Worm (Caenorhabditis elegans): ENCODE results near the gene C06A1.6.

DNA sequence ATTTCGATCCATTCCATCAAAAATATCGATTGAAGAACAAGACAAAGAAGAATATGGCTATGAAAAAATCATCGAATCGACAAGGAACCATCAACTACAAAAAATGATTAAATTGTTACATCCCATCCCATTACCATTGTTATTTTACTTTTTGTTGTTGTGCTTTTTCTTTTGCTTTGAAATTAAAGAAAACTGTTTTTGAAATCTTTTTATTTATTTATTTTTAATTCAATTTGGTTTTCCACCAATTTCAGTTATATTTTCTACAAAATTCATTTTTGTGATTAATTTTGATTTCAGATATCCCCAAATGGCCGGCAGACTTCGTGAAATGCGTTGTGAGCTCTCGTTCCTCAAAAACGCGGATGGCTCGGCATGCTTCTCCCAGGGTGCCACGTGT is 28.0 kb upstream of the C06A1.6 start, which contains the start of gene crn-5:
- TF ChIP-seq him-1 (tag; optimal IDR thresholded peaks at IDR 0.05) (no peak), dao-5 (tag; optimal IDR thresholded peaks at IDR 0.05) (no peak)
